Worm (Caenorhabditis elegans): ENCODE results near the gene ZK1320.2.

The ZK1320.2 gene

ce11 chrII:9656210-9656755, 2.5 kb downstream of the ZK1320.2 start, which contains the start of gene gstk-1:
gstk-1 (plus strand) TSS chrII:9656705.
- no peak for TF ChIP-seq nhr-237 (tag; optimal IDR thresholded peaks at IDR 0.05)
- TF ChIP-seq nhr-28 (tag; optimal IDR thresholded peaks at IDR 0.05), result no peak
- TF ChIP-seq sem-2 (GFP tag; optimal IDR thresholded peaks at IDR 0.05), result no peak
- TF ChIP-seq lsy-2 (tag; optimal IDR thresholded peaks at IDR 0.05), result no peak
- TF ChIP-seq bed-3 (GFP tag; optimal IDR thresholded peaks at IDR 0.05), result no peak
- TF ChIP-seq ztf-11 (tag; optimal IDR thresholded peaks at IDR 0.05), result no peak
- TF ChIP-seq ceh-39 (tag; optimal IDR thresholded peaks at IDR 0.05), result no peak
- no peak for TF ChIP-seq pha-4 (tag; optimal IDR thresholded peaks at IDR 0.05)
- TF ChIP-seq unc-62 (GFP tag; optimal IDR thresholded peaks at IDR 0.05), result no peak

DNA sequence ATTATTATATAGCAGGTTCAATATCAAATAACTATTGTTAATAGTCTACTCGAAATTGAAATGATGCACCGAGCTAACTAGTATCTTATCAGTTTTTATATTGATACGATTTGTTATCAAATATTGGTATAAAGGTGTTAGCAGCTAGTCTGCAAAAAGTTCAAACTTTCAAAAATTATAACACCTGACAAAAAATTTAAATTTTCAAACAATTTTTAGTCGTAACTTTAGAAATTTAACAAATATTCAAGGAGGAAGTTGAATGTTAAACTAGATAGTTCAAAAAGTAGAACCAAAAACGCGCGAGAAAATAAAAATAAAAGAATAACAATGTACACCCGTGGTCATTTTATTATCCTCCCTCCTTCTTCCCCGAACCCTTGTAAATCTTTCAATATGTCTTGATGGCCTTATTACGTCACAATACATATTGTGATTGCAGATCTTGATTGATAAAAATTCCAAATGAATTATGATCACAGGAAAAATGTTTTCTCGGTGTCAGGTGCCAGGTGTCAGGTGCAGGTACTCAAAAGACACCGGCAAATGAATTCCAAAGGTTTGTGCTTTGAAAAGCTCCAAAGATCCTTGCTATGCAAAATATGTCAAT, 3.2 kb downstream of the ZK1320.2 start, which contains the start of gene ZK1307.1:
Gene ZK1307.1 (minus strand): TSS at position 51 of the 610 bp plus-strand sequence.
- peak; percentile 39 for TF ChIP-seq unc-62 (GFP tag; optimal IDR thresholded peaks at IDR 0.05)
- no peak for TF ChIP-seq nhr-2 (tag; optimal IDR thresholded peaks at IDR 0.05)
- peak; percentile 12 for TF ChIP-seq elt-1 (tag; optimal IDR thresholded peaks at IDR 0.05; ENCODE audit: borderline replicate concordance, insufficient read depth)
- TF ChIP-seq mab-5 (tag; optimal IDR thresholded peaks at IDR 0.05), result no peak
- no peak for TF ChIP-seq sptf-1 (tag; optimal IDR thresholded peaks at IDR 0.05)
- TF ChIP-seq snpc-4 (tag; optimal IDR thresholded peaks at IDR 0.05), result no peak
- TF ChIP-seq sem-2 (GFP tag; optimal IDR thresholded peaks at IDR 0.05), result no peak
- peak; percentile 69 for TF ChIP-seq zip-8 (tag; optimal IDR thresholded peaks at IDR 0.05)
- no peak for TF ChIP-seq hlh-1 (tag; optimal IDR thresholded peaks at IDR 0.05)
- no peak for TF ChIP-seq blmp-1 (tag; optimal IDR thresholded peaks at IDR 0.05)
- no peak for TF ChIP-seq unc-120 (tag; optimal IDR thresholded peaks at IDR 0.05; ENCODE audit: poor library complexity, severe bottlenecking)
- no peak for TF ChIP-seq bed-3 (GFP tag; optimal IDR thresholded peaks at IDR 0.05)
- no peak for TF ChIP-seq pha-4 (tag; optimal IDR thresholded peaks at IDR 0.05)
- TF ChIP-seq unc-39 (tag; optimal IDR thresholded peaks at IDR 0.05), result no peak
- TF ChIP-seq lsy-2 (tag; optimal IDR thresholded peaks at IDR 0.05), result no peak
- TF ChIP-seq elt-3 (tag; optimal IDR thresholded peaks at IDR 0.05), result no peak
- no peak for TF ChIP-seq lin-13 (tag; optimal IDR thresholded peaks at IDR 0.05)
- no peak for TF ChIP-seq M03D4.4 (tag; optimal IDR thresholded peaks at IDR 0.05)
- no peak for TF ChIP-seq ham-2 (GFP tag; optimal IDR thresholded peaks at IDR 0.05)

- TF ChIP-seq elt-1 (tag; optimal IDR thresholded peaks at IDR 0.05; ENCODE audit: borderline replicate concordance, insufficient read depth) (no peak), nhr-237 (tag; optimal IDR thresholded peaks at IDR 0.05) (no peak), lin-13 (tag; optimal IDR thresholded peaks at IDR 0.05) (no peak), ztf-11 (tag; optimal IDR thresholded peaks at IDR 0.05) (no peak), mab-5 (tag; optimal IDR thresholded peaks at IDR 0.05) (no peak), ces-1 (GFP tag; optimal IDR thresholded peaks at IDR 0.05) (no peak), nhr-2 (tag; optimal IDR thresholded peaks at IDR 0.05) (no peak), sem-2 (GFP tag; optimal IDR thresholded peaks at IDR 0.05) (no peak), lsy-2 (tag; optimal IDR thresholded peaks at IDR 0.05) (no peak)
These were observed 5.1 kb downstream of the ZK1320.2 start, which contains the start of gene ZK1307.2 for ce11 chrII:9653679-9654078. ZK1307.2 (minus strand) TSS chrII:9653952.

DNA sequence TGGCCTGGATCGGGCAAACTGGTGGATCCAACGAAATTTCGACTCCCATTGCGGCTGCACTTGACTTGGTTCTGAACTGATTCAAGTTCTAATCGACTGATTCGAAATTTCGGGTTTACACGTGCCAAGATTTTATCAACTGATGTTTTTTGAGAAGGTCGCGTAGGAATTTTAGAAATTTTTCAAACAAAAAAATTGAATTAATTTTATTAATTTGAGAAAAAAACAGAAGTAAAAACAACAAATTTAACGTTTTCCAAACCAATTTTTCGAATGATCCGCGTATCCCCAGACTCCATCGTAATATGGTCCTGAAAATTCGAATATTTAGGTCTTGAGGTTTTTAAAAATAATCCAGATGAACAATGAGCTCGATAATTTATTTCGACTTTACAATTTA, 5.9 kb downstream of the ZK1320.2 start, which contains the start of gene ZK1307.3:
Gene ZK1307.3 (minus strand): TSS at position 101 of the 400 bp plus-strand sequence.
- no peak for TF ChIP-seq pha-4 (tag; optimal IDR thresholded peaks at IDR 0.05)
- no peak for TF ChIP-seq nhr-76 (tag; optimal IDR thresholded peaks at IDR 0.05)
- no peak for TF ChIP-seq zip-8 (tag; optimal IDR thresholded peaks at IDR 0.05)
- no peak for TF ChIP-seq drap-1 (GFP tag; optimal IDR thresholded peaks at IDR 0.05)
- TF ChIP-seq lsy-2 (tag; optimal IDR thresholded peaks at IDR 0.05), result no peak
- TF ChIP-seq M03D4.4 (tag; optimal IDR thresholded peaks at IDR 0.05), result no peak
- TF ChIP-seq unc-120 (tag; optimal IDR thresholded peaks at IDR 0.05; ENCODE audit: poor library complexity, severe bottlenecking), result no peak
- no peak for TF ChIP-seq ztf-11 (tag; optimal IDR thresholded peaks at IDR 0.05)
- no peak for TF ChIP-seq mab-5 (tag; optimal IDR thresholded peaks at IDR 0.05)
- no peak for TF ChIP-seq tbx-8 (GFP tag; optimal IDR thresholded peaks at IDR 0.05)

DNA sequence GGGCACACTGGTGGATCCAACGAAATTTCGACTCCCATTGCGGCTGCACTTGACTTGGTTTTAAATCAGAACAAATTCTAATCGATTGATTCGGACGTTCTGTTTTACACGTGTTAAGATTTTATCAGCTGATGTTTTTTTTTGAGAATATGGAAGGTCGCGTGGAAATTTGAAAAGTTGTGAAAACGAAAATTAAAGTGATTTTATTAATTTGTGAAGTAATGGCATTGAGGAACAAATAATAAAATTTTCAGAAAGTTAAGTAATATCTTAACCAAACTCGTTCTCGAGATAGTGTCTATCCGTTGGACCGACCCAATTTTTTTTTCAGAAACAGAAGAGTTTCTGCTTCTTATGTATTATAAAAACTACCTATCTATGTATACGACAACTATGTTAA, 7.1 kb downstream of the ZK1320.2 start, which contains the start of gene ZK1307.4:
Gene ZK1307.4 (minus strand): TSS at position 101 of the 400 bp plus-strand sequence.
- TF ChIP-seq bed-3 (GFP tag; optimal IDR thresholded peaks at IDR 0.05), result no peak
- TF ChIP-seq mls-2 (tag; optimal IDR thresholded peaks at IDR 0.05), result no peak
- TF ChIP-seq nhr-76 (tag; optimal IDR thresholded peaks at IDR 0.05), result no peak
- TF ChIP-seq lin-13 (tag; optimal IDR thresholded peaks at IDR 0.05), result no peak
- no peak for TF ChIP-seq mep-1 (tag; optimal IDR thresholded peaks at IDR 0.05)
- no peak for TF ChIP-seq unc-62 (GFP tag; optimal IDR thresholded peaks at IDR 0.05)
